Fruit fly (Drosophila melanogaster) whole organism, embryonic: ENCODE data around the gene CG6287.

Experiments used
- CG10267 ChIP-seq: fragments of 200-800 bp; sonication (Bioruptor generic); optimal IDR thresholded peaks from 2 replicates; lab custom pipeline; 2018; ENCODE audit warnings: missing biosample characterization, mild to moderate bottlenecking, missing genetic modification characterization, moderate library complexity
- CG10321 ChIP-seq: fragments of 200-800 bp; sonication (Bioruptor generic); IDR thresholded peaks from 2 replicates; pipeline ENCODE4 v1.3.6; 2022; ENCODE audit warnings: missing biosample characterization, missing genetic modification characterization
- CG10462 ChIP-seq: fragments of 200-800 bp; sonication (Bioruptor generic); optimal IDR thresholded peaks from 2 replicates; lab custom pipeline; 2016; ENCODE audit warnings: missing biosample characterization, missing genetic modification characterization
- CG10979 ChIP-seq: fragments of 200-800 bp; sonication (Bioruptor generic); optimal IDR thresholded peaks from 2 replicates; lab custom pipeline; 2018; ENCODE audit warnings: missing biosample characterization, mild to moderate bottlenecking, missing genetic modification characterization, moderate library complexity
- CG12071 ChIP-seq: fragments of 200-800 bp; sonication (Bioruptor generic); optimal IDR thresholded peaks from 3 replicates; lab custom pipeline; 2018; ENCODE audit warnings: missing biosample characterization, mild to moderate bottlenecking, missing genetic modification characterization
- CG12659 ChIP-seq: fragments of 200-800 bp; sonication (Bioruptor generic); optimal IDR thresholded peaks from 3 replicates; lab custom pipeline; 2017; ENCODE audit warnings: mild to moderate bottlenecking, missing biosample characterization, missing genetic modification reagents, missing genetic modification characterization
- CG14860 ChIP-seq: fragments of 200-800 bp; sonication (Bioruptor generic); IDR thresholded peaks from 3 replicates; pipeline ENCODE4 v1.3.6; 2022; ENCODE audit warnings: missing biosample characterization, missing genetic modification characterization; ENCODE audit not compliant: partially characterized antibody
- CG1647 ChIP-seq: fragments of 200-800 bp; sonication (Bioruptor generic); optimal IDR thresholded peaks from 3 replicates; lab custom pipeline; 2016; ENCODE audit warnings: missing biosample characterization, missing genetic modification characterization
- CG16813 ChIP-seq: fragments of 200-800 bp; sonication (Bioruptor generic); IDR thresholded peaks from 3 replicates; pipeline ENCODE4 v1.3.6; 2022; ENCODE audit warnings: missing biosample characterization, missing genetic modification characterization; ENCODE audit not compliant: partially characterized antibody
- CG17612 ChIP-seq: fragments of 200-800 bp; sonication (Bioruptor generic); IDR thresholded peaks from 2 replicates; pipeline ENCODE4 v1.3.6; 2022; ENCODE audit warnings: missing biosample characterization, missing genetic modification characterization
- CG1792 ChIP-seq: fragments of 200-800 bp; sonication (Bioruptor generic); optimal IDR thresholded peaks from 2 replicates; lab custom pipeline; 2016; ENCODE audit warnings: missing biosample characterization, missing genetic modification characterization
- CG3407 ChIP-seq: fragments of 200-800 bp; sonication (Bioruptor generic); optimal IDR thresholded peaks from 2 replicates; lab custom pipeline; 2018; ENCODE audit warnings: missing biosample characterization, mild to moderate bottlenecking, missing genetic modification characterization
- CG34224 ChIP-seq: fragments of 200-800 bp; sonication (Bioruptor generic); IDR thresholded peaks from 3 replicates; pipeline ENCODE4 v1.3.6; 2022; ENCODE audit warnings: missing biosample characterization, missing genetic modification characterization; ENCODE audit not compliant: partially characterized antibody
- CG3847 ChIP-seq: fragments of 200-800 bp; sonication (Bioruptor generic); IDR thresholded peaks from 2 replicates; pipeline ENCODE4 v1.3.6; 2022; ENCODE audit warnings: missing biosample characterization, missing genetic modification characterization
- CG4730 ChIP-seq: fragments of 200-800 bp; sonication (Bioruptor generic); IDR thresholded peaks from 2 replicates; pipeline ENCODE4 v1.3.6; 2022; ENCODE audit warnings: missing biosample characterization, missing genetic modification characterization
- CG4854 ChIP-seq: fragments of 200-800 bp; sonication (Bioruptor generic); optimal IDR thresholded peaks from 2 replicates; lab custom pipeline; 2016; ENCODE audit warnings: missing biosample characterization, missing genetic modification characterization, inconsistent platforms
- CG6765 ChIP-seq: fragments of 200-800 bp; sonication (Bioruptor generic); optimal IDR thresholded peaks from 3 replicates; lab custom pipeline; 2017; ENCODE audit warnings: missing biosample characterization, mild to moderate bottlenecking, missing genetic modification characterization
- CG6791 ChIP-seq: fragments of 200-800 bp; sonication (Bioruptor generic); IDR thresholded peaks from 3 replicates; pipeline ENCODE4 v1.3.6; 2022; ENCODE audit warnings: missing biosample characterization, missing genetic modification characterization; ENCODE audit not compliant: partially characterized antibody
- CG9727 ChIP-seq: fragments of 200-800 bp; sonication (Bioruptor generic); optimal IDR thresholded peaks from 3 replicates; lab custom pipeline; 2017; ENCODE audit warnings: missing biosample characterization, mild to moderate bottlenecking, missing genetic modification characterization
- CG9817 ChIP-seq: fragments of 200-800 bp; sonication (Bioruptor generic); optimal IDR thresholded peaks from 2 replicates; lab custom pipeline; 2018; ENCODE audit warnings: missing biosample characterization, mild to moderate bottlenecking, missing genetic modification characterization, moderate library complexity
- CG9932 ChIP-seq: fragments of 200-800 bp; sonication (Bioruptor generic); IDR thresholded peaks from 2 replicates; pipeline ENCODE4 v1.3.6; 2022; ENCODE audit warnings: missing biosample characterization, missing genetic modification characterization
- CoRest ChIP-seq: fragments of 200-800 bp; sonication (Bioruptor generic); optimal IDR thresholded peaks from 3 replicates; lab custom pipeline; 2018; ENCODE audit warnings: missing biosample characterization, mild to moderate bottlenecking, missing genetic modification characterization, moderate library complexity
- Dad ChIP-seq: fragments of 200-800 bp; sonication (Bioruptor generic); optimal IDR thresholded peaks from 3 replicates; lab custom pipeline; 2016; ENCODE audit warnings: missing biosample characterization, missing genetic modification characterization
- Dip3 ChIP-seq: fragments of 200-800 bp; sonication (Bioruptor generic); optimal IDR thresholded peaks from 3 replicates; lab custom pipeline; 2016; ENCODE audit warnings: missing biosample characterization, missing genetic modification characterization
- Dp ChIP-seq: fragments of 200-800 bp; sonication (Bioruptor generic); optimal IDR thresholded peaks from 2 replicates; lab custom pipeline; 2018; ENCODE audit warnings: missing biosample characterization, mild to moderate bottlenecking, missing genetic modification characterization, moderate library complexity
- E2f2 ChIP-seq: fragments of 200-800 bp; sonication (Bioruptor generic); IDR thresholded peaks from 2 replicates; pipeline ENCODE4 v1.3.6; 2022; ENCODE audit warnings: missing biosample characterization, missing genetic modification characterization
- Ets97D ChIP-seq: fragments of 200-800 bp; sonication (Bioruptor generic); optimal IDR thresholded peaks from 3 replicates; lab custom pipeline; 2016; ENCODE audit warnings: missing biosample characterization, missing genetic modification characterization
- Fer3 ChIP-seq: fragments of 200-800 bp; sonication (Bioruptor generic); optimal IDR thresholded peaks from 2 replicates; lab custom pipeline; 2018; ENCODE audit warnings: missing biosample characterization, mild to moderate bottlenecking, missing genetic modification characterization, moderate library complexity
- Jarid2 ChIP-seq: fragments of 200-800 bp; sonication (Bioruptor generic); optimal IDR thresholded peaks from 3 replicates; lab custom pipeline; 2017; ENCODE audit warnings: mild to moderate bottlenecking, missing biosample characterization, missing genetic modification reagents, missing genetic modification characterization
- Max ChIP-seq: fragments of 200-800 bp; sonication (Bioruptor generic); optimal IDR thresholded peaks from 2 replicates; lab custom pipeline; 2016; ENCODE audit warnings: missing biosample characterization, mild to moderate bottlenecking, missing genetic modification characterization
- Ptx1 ChIP-seq: fragments of 200-800 bp; sonication (Bioruptor generic); IDR thresholded peaks from 2 replicates; pipeline ENCODE4 v1.3.6; 2022; ENCODE audit warnings: missing biosample characterization, missing genetic modification characterization
- Ravus ChIP-seq: fragments of 200-800 bp; sonication (Bioruptor generic); IDR thresholded peaks from 2 replicates; pipeline ENCODE4 v1.3.6; 2022; ENCODE audit warnings: missing biosample characterization, missing genetic modification characterization
- Spps ChIP-seq: fragments of 200-800 bp; sonication (Bioruptor generic); optimal IDR thresholded peaks from 2 replicates; lab custom pipeline; 2018; ENCODE audit warnings: missing biosample characterization, mild to moderate bottlenecking, missing genetic modification characterization
- ac ChIP-seq: fragments of 200-800 bp; sonication (Bioruptor generic); optimal IDR thresholded peaks from 3 replicates; lab custom pipeline; 2017; ENCODE audit warnings: missing biosample characterization, mild to moderate bottlenecking, missing genetic modification characterization
- az2 ChIP-seq: fragments of 200-800 bp; sonication (Bioruptor generic); optimal IDR thresholded peaks from 3 replicates; lab custom pipeline; 2016; ENCODE audit warnings: missing biosample characterization, missing genetic modification characterization
- exex ChIP-seq: fragments of 200-800 bp; sonication (Bioruptor generic); optimal IDR thresholded peaks from 4 replicates; lab custom pipeline; 2018; ENCODE audit warnings: missing biosample characterization, mild to moderate bottlenecking, missing genetic modification characterization, moderate library complexity
- fd102C ChIP-seq: fragments of 200-800 bp; sonication (Bioruptor generic); optimal IDR thresholded peaks from 2 replicates; lab custom pipeline; 2018; ENCODE audit warnings: missing biosample characterization, mild to moderate bottlenecking, missing genetic modification characterization, moderate library complexity
- gfzf ChIP-seq: fragments of 200-800 bp; sonication (Bioruptor generic); optimal IDR thresholded peaks from 2 replicates; lab custom pipeline; 2016; ENCODE audit warnings: missing biosample characterization, mild to moderate bottlenecking, missing genetic modification characterization, moderate library complexity
- gro ChIP-seq: fragments of 200-800 bp; sonication (Bioruptor generic); optimal IDR thresholded peaks from 2 replicates; lab custom pipeline; 2016; ENCODE audit warnings: missing biosample characterization, missing genetic modification characterization
- hbn ChIP-seq: fragments of 200-800 bp; sonication (Bioruptor generic); IDR thresholded peaks from 2 replicates; pipeline ENCODE4 v1.3.6; 2022; ENCODE audit warnings: missing biosample characterization, missing genetic modification characterization; ENCODE audit not compliant: partially characterized antibody
- inv ChIP-seq: fragments of 200-800 bp; sonication (Bioruptor generic); IDR thresholded peaks from 2 replicates; pipeline ENCODE4 v1.3.6; 2022; ENCODE audit warnings: missing biosample characterization, missing genetic modification characterization; ENCODE audit not compliant: partially characterized antibody
- klu ChIP-seq: fragments of 200-800 bp; sonication (Bioruptor generic); IDR thresholded peaks from 2 replicates; pipeline ENCODE4 v1.3.6; 2022; ENCODE audit warnings: missing biosample characterization, missing genetic modification characterization
- mld ChIP-seq: fragments of 200-800 bp; sonication (Bioruptor generic); IDR thresholded peaks from 3 replicates; pipeline ENCODE4 v1.3.6; 2022; ENCODE audit warnings: missing biosample characterization, missing genetic modification characterization; ENCODE audit not compliant: partially characterized antibody
- nerfin-2 ChIP-seq: fragments of 200-800 bp; sonication (Bioruptor generic); IDR thresholded peaks from 2 replicates; pipeline ENCODE4 v1.3.6; 2022; ENCODE audit warnings: missing biosample characterization, missing genetic modification characterization; ENCODE audit not compliant: partially characterized antibody
- run ChIP-seq: fragments of 200-800 bp; sonication (Bioruptor generic); optimal IDR thresholded peaks from 3 replicates; lab custom pipeline; 2018; ENCODE audit warnings: missing biosample characterization, mild to moderate bottlenecking, missing genetic modification characterization
- trem ChIP-seq: fragments of 200-800 bp; optimal IDR thresholded peaks from 3 replicates; lab custom pipeline; 2019; ENCODE audit warnings: missing biosample characterization, mild to moderate bottlenecking, missing genetic modification characterization, moderate library complexity
- zen2 ChIP-seq: fragments of 200-800 bp; sonication (Bioruptor generic); IDR thresholded peaks from 3 replicates; pipeline ENCODE4 v1.3.6; 2022; ENCODE audit warnings: missing biosample characterization, missing genetic modification characterization; ENCODE audit not compliant: partially characterized antibody

CG6287 gene

dm6 chr2L:11130151-11131008 lies 25.1 kb downstream of the CG6287 start, which contains the start of the genes RfC38 and CG4751 (continued):
- no peak for TF ChIP-seq CG4854 (GFP tag; lab: Kevin White, UChicago)
- TF ChIP-seq klu (GFP tag; lab: Robert Waterston, UW): no peak
- TF ChIP-seq CG3407: no peak
- TF ChIP-seq Dad (GFP tag; lab: Kevin White, UChicago): no peak
- peak; percentile 3 for TF ChIP-seq CG9727 (GFP tag; lab: Kevin White, UChicago)
- peak; percentile 2 for TF ChIP-seq Max
- peak; percentile 55 for TF ChIP-seq CoRest (tag; lab: Kevin White, UChicago)
- peak; percentile 50 for TF ChIP-seq Ets97D
- no peak for TF ChIP-seq CG4730 (GFP tag; lab: Robert Waterston, UW)
- TF ChIP-seq CG1792 (GFP tag; lab: Kevin White, UChicago): no peak
- TF ChIP-seq Dip3: no peak
- TF ChIP-seq CG6765 (GFP tag; lab: Kevin White, UChicago): no peak
- peak; percentile 41; the same call in 1 of the 3 replicates for TF ChIP-seq zen2 (GFP tag; lab: Robert Waterston, UW)
- TF ChIP-seq mld: no peak
- TF ChIP-seq CG6791 (GFP tag; lab: Robert Waterston, UW): peak; percentile 65; the same call in 2 of the 3 replicates
- no peak for TF ChIP-seq CG10979 (tag; lab: Kevin White, UChicago)
- TF ChIP-seq Jarid2 (GFP tag; lab: Kevin White, UChicago): peak; percentile 8
- no peak for TF ChIP-seq az2 (GFP tag; lab: Kevin White, UChicago)
- TF ChIP-seq CG17612 (GFP tag; lab: Robert Waterston, UW): no peak
- peak; percentile 3 for TF ChIP-seq CG9817 (tag; lab: Kevin White, UChicago)
- no peak for TF ChIP-seq run
- peak; percentile 19 for TF ChIP-seq Fer3 (tag; lab: Kevin White, UChicago)
- peak; percentile 65; the same call in 2 of the 3 replicates for TF ChIP-seq CG34224 (GFP tag; lab: Robert Waterston, UW)
- TF ChIP-seq CG12071 (GFP tag; lab: Kevin White, UChicago): no peak
- TF ChIP-seq ac (GFP tag; lab: Kevin White, UChicago): no peak
- 0 out of 2 replicates have a peak, but pooled peaks have one; percentile 13 for TF ChIP-seq CG9932 (GFP tag; lab: Robert Waterston, UW)
- peak; percentile 71 for TF ChIP-seq CG12659 (GFP tag; lab: Kevin White, UChicago)
- peak; percentile 65 for TF ChIP-seq Dp (GFP tag; lab: Kevin White, UChicago)
- peak; percentile 67 for TF ChIP-seq trem (tag; lab: Kevin White, UChicago)
- no peak for TF ChIP-seq CG10321
- peak; percentile 50; the same call in 1 of the 2 replicates for TF ChIP-seq inv (GFP tag; lab: Robert Waterston, UW)
- peak; percentile 53 for TF ChIP-seq hbn
- peak; percentile 44; the same call in 1 of the 2 replicates for TF ChIP-seq nerfin-2 (GFP tag; lab: Robert Waterston, UW)
- no peak for TF ChIP-seq Ptx1
- peak; percentile 61; the same call in 2 of the 3 replicates for TF ChIP-seq CG14860 (GFP tag; lab: Robert Waterston, UW)
- TF ChIP-seq exex (tag; lab: Kevin White, UChicago): peak; percentile 37
- TF ChIP-seq gro (GFP tag; lab: Kevin White, UChicago): no peak
- TF ChIP-seq CG10267 (tag; lab: Kevin White, UChicago): peak; percentile 56
- no peak for TF ChIP-seq CG1647 (GFP tag; lab: Kevin White, UChicago)
- no peak for TF ChIP-seq Ravus (GFP tag; lab: Robert Waterston, UW)
- TF ChIP-seq CG3847 (GFP tag; lab: Robert Waterston, UW): no peak
- TF ChIP-seq fd102C (GFP tag; lab: Kevin White, UChicago): no peak
- peak; percentile 56 for TF ChIP-seq E2f2 (GFP tag; lab: Robert Waterston, UW)
- peak; percentile 89 for TF ChIP-seq gfzf (GFP tag; lab: Kevin White, UChicago)
- TF ChIP-seq CG10462 (GFP tag; lab: Kevin White, UChicago): no peak
- no peak for TF ChIP-seq Spps
- peak; percentile 63 for TF ChIP-seq CG16813 (GFP tag; lab: Robert Waterston, UW)
